Worm (Caenorhabditis elegans): ENCODE results near the gene C14A4.9.

The C14A4.9 gene

ce11 chrII:10551985-10552736 lies 47.0 kb upstream of the C14A4.9 start (continued):
- TF ChIP-seq nhr-71 (tag; optimal IDR thresholded peaks at IDR 0.05) (peak; percentile 99), sup-37 (GFP tag; optimal IDR thresholded peaks at IDR 0.05) (peak; percentile 55), alr-1 (tag; optimal IDR thresholded peaks at IDR 0.05; ENCODE audit: borderline replicate concordance) (no peak), nhr-84 (tag; optimal IDR thresholded peaks at IDR 0.05) (no peak), ama-1 (optimal IDR thresholded peaks at IDR 0.05) (peak; percentile 97), C04F5.9 (tag; optimal IDR thresholded peaks at IDR 0.05) (peak; percentile 82), irx-1 (tag; optimal IDR thresholded peaks at IDR 0.05) (peak; percentile 91), elt-2 (tag; optimal IDR thresholded peaks at IDR 0.05) (peak; percentile 62), lir-3 (tag; optimal IDR thresholded peaks at IDR 0.05; ENCODE audit: poor library complexity) (peak; percentile 81), ces-1 (GFP tag; optimal IDR thresholded peaks at IDR 0.05) (no peak), unc-130 (tag; optimal IDR thresholded peaks at IDR 0.05) (peak; percentile 95), lin-15B (tag; optimal IDR thresholded peaks at IDR 0.05) (no peak), nhr-47 (tag; optimal IDR thresholded peaks at IDR 0.05) (peak; percentile 97), aly-2 (tag; optimal IDR thresholded peaks at IDR 0.05) (peak; percentile 97), elt-3 (tag; optimal IDR thresholded peaks at IDR 0.05) (peak in 3 of 6 experiments; percentile 26 to 97 (median 96)), fkh-4 (tag; optimal IDR thresholded peaks at IDR 0.05; ENCODE audit: borderline replicate concordance) (no peak), ztf-11 (tag; optimal IDR thresholded peaks at IDR 0.05) (peak in 1 of 2 experiments; percentile 66), efl-1 (optimal IDR thresholded peaks at IDR 0.05) (peak; percentile 87 to 91), efl-1 (GFP tag; optimal IDR thresholded peaks at IDR 0.05 in 1 of 2) (peak; percentile 60 to 97), snu-23 (GFP tag; optimal IDR thresholded peaks at IDR 0.05) (peak; percentile 97), nhr-28 (tag; optimal IDR thresholded peaks at IDR 0.05) (peak; percentile 45), mep-1 (tag; optimal IDR thresholded peaks at IDR 0.05) (peak; percentile 99), unc-86 (tag; optimal IDR thresholded peaks at IDR 0.05) (peak; percentile 96), sptf-1 (tag; optimal IDR thresholded peaks at IDR 0.05) (no peak), ztf-4 (tag; optimal IDR thresholded peaks at IDR 0.05) (peak; percentile 95), lsy-2 (tag; optimal IDR thresholded peaks at IDR 0.05) (peak; percentile 92 to 96), nhr-77 (tag; optimal IDR thresholded peaks at IDR 0.05) (peak; percentile 89), pax-3 (tag; optimal IDR thresholded peaks at IDR 0.05) (peak; percentile 88), fkh-10 (GFP tag; optimal IDR thresholded peaks at IDR 0.05) (peak; percentile 81), pag-3 (tag; optimal IDR thresholded peaks at IDR 0.05; ENCODE audit: borderline replicate concordance, insufficient read depth) (no peak), nhr-11 (tag; optimal IDR thresholded peaks at IDR 0.05) (peak; percentile 99), Y116A8C.19 (tag; optimal IDR thresholded peaks at IDR 0.05; ENCODE audit: borderline replicate concordance) (no peak), nhr-19 (GFP tag; conservative IDR thresholded peaks at IDR 0.05) (peak; percentile 94), mab-9 (GFP tag; IDR thresholded peaks at IDR 0.05) (peak; percentile 68), dsc-1 (tag; optimal IDR thresholded peaks at IDR 0.05) (peak; percentile 84), swsn-7 (tag; optimal IDR thresholded peaks at IDR 0.05) (peak; percentile 96), fkh-8 (tag; optimal IDR thresholded peaks at IDR 0.05) (peak; percentile 95), zag-1 (tag; optimal IDR thresholded peaks at IDR 0.05) (peak; percentile 63), blmp-1 (tag; optimal IDR thresholded peaks at IDR 0.05) (peak; percentile 96), skn-1 (tag; optimal IDR thresholded peaks at IDR 0.05) (peak; percentile 96), ceh-88 (GFP tag; IDR thresholded peaks at IDR 0.05) (peak; percentile 76), egl-13 (tag; optimal IDR thresholded peaks at IDR 0.05) (peak; percentile 81), nhr-76 (tag; optimal IDR thresholded peaks at IDR 0.05) (no peak), efl-3 (GFP tag; optimal IDR thresholded peaks at IDR 0.05) (peak; percentile 33), nhr-12 (tag; optimal IDR thresholded peaks at IDR 0.05) (no peak), unc-30 (tag; optimal IDR thresholded peaks at IDR 0.05) (no peak)

Data from whole organism, L1 larva.